Fruit fly (Drosophila melanogaster) whole organism, adult: Measurements from ENCODE around the gene MED30.

Source experiments
- CG14711 ChIP-seq: fragments of 200-800 bp; sonication (Bioruptor generic); optimal IDR thresholded peaks from 2 replicates; lab custom pipeline; 2018; ENCODE audit warnings: missing biosample characterization, mild to moderate bottlenecking, missing genetic modification characterization, moderate library complexity
- CG33017 ChIP-seq: fragments of 200-800 bp; sonication (Bioruptor generic); optimal IDR thresholded peaks from 2 replicates; lab custom pipeline; 2018; ENCODE audit warnings: missing biosample characterization, mild to moderate bottlenecking, missing genetic modification characterization, moderate library complexity
- Crg-1 ChIP-seq: fragments of 200-800 bp; sonication (Bioruptor generic); optimal IDR thresholded peaks from 2 replicates; lab custom pipeline; 2016; ENCODE audit warnings: missing biosample characterization, missing genetic modification characterization

DNA sequence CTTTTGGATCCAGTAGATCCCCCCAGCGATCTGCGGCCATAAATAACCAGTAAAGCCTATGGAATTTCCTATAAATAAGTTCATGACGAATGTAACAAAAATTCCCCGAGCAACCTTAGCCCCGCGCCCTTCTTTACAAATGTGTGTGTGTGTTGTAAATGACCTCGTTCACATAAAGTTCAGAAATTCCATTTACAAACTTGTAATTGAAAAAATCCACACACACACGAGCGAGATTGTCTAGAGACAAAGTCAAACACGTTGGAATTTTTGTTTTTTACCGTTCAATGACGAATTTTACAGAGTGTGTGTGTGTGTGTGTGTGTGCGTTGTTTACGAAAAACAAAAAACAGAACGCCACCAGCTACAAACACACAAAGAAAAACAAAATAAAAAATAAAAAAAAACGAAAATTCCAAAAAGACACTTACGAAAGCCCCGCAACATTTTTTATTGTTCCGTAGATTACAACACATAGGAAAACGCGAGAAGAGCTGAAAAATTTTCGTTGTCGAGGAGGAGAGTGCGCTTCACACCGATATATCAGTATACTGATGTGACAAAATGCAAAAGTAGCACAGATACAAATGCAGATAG lies 15.0 kb downstream of the MED30 start:
- TF ChIP-seq CG33017 (no peak), CG14711 (tag; lab: Kevin White, UChicago) (no peak), Crg-1 (GFP tag; lab: Kevin White, UChicago) (no peak)
